Worm (Caenorhabditis elegans) whole organism, L4 larva: ENCODE results near the gene pqn-39.
A peak's percentile ranks its signal among the peaks of the same experiment; 100 is the strongest.

ENCODE experiments used
- F26F4.8 ChIP-seq: fragments of 200-800 bp; sonication (Bioruptor generic); conservative IDR thresholded peaks from 2 replicates; pipeline ENCODE4 v1.3.6; 2022; ENCODE audit warnings: missing genetic modification characterization, missing compliant biosample characterization
- F37D6.2 ChIP-seq: sonication (generic microtip); optimal IDR thresholded peaks from 2 replicates; lab custom pipeline; 2016; ENCODE audit warnings: mild to moderate bottlenecking, missing genetic modification characterization, missing compliant biosample characterization
- F44E2.7 ChIP-seq: fragments of 200-800 bp; sonication (Bioruptor generic); IDR thresholded peaks from 2 replicates; pipeline ENCODE4 v2.1.2; 2022; ENCODE audit warnings: missing genetic modification characterization, missing compliant biosample characterization
- T20F7.1 ChIP-seq: fragments of 200-800 bp; sonication (Bioruptor generic); optimal IDR thresholded peaks from 2 replicates; lab custom pipeline; 2018; ENCODE audit warnings: mild to moderate bottlenecking, missing genetic modification characterization, missing compliant biosample characterization
- Y5F2A.4 ChIP-seq: fragments of 200-800 bp; sonication (Bioruptor generic); optimal IDR thresholded peaks from 2 replicates; lab custom pipeline; 2018; ENCODE audit warnings: mild to moderate bottlenecking, missing genetic modification characterization, missing compliant biosample characterization
- aha-1 ChIP-seq: fragments of 150-350 bp; peaks from one replicate; lab custom pipeline; 2014; ENCODE audit warnings: missing biosample characterization, missing genetic modification characterization
- ama-1 ChIP-seq: fragments of 150-350 bp; optimal IDR thresholded peaks from 2 replicates; lab custom pipeline; 2014; ENCODE audit warnings: inconsistent platforms, mixed read lengths
- arid-1 ChIP-seq: fragments of 200-800 bp; sonication (Bioruptor generic); conservative IDR thresholded peaks from 2 replicates; pipeline ENCODE4 v1.3.6; 2022; ENCODE audit warnings: missing genetic modification reagents, missing genetic modification characterization, missing compliant biosample characterization
- ceh-20 ChIP-seq: fragments of 200-800 bp; sonication (Bioruptor generic); IDR thresholded peaks from 2 replicates; pipeline ENCODE4 v1.3.6; 2022; ENCODE audit warnings: missing genetic modification reagents, missing genetic modification characterization, missing compliant biosample characterization
- ceh-82 ChIP-seq: sonication (generic microtip); optimal IDR thresholded peaks from 2 replicates; lab custom pipeline; 2017; ENCODE audit warnings: missing biosample characterization, missing genetic modification characterization
- ctbp-1 ChIP-seq: fragments of 200-800 bp; sonication (Bioruptor generic); IDR thresholded peaks from 2 replicates; pipeline ENCODE4 v1.3.6; 2022; ENCODE audit warnings: missing genetic modification reagents, missing genetic modification characterization, missing compliant biosample characterization
- daf-16 ChIP-seq, 3 experiments: sonication (generic microtip); optimal IDR thresholded peaks; 2 replicates each; lab custom pipeline; 2016 to 2017; ENCODE audit warnings: missing genetic modification characterization in 3 of 3, missing genetic modification reagents in 3 of 3, mild to moderate bottlenecking in 2 of 3, missing compliant biosample characterization in 2 of 3, missing biosample characterization in 1 of 3, moderate library complexity in 1 of 3
- daf-19 ChIP-seq: fragments of 200-800 bp; sonication (Bioruptor generic); conservative IDR thresholded peaks from 2 replicates; pipeline ENCODE4 v1.3.6; 2022; ENCODE audit warnings: missing genetic modification characterization, missing compliant biosample characterization
- dmd-6 ChIP-seq: fragments of 200-800 bp; sonication (Bioruptor generic); IDR thresholded peaks from 2 replicates; pipeline ENCODE4 v1.3.6; 2022; ENCODE audit warnings: missing genetic modification reagents, missing genetic modification characterization, missing compliant biosample characterization
- dmd-8 ChIP-seq: fragments of 200-800 bp; sonication (Bioruptor generic); IDR thresholded peaks from 2 replicates; pipeline ENCODE4 v1.3.6; 2022; ENCODE audit warnings: missing genetic modification characterization, missing compliant biosample characterization
- duxl-1 ChIP-seq: sonication (generic microtip); optimal IDR thresholded peaks from 2 replicates; lab custom pipeline; 2016; ENCODE audit warnings: mild to moderate bottlenecking, missing genetic modification characterization, moderate library complexity, missing compliant biosample characterization; ENCODE audit not compliant: poor library complexity
- dve-1 ChIP-seq: sonication (generic microtip); optimal IDR thresholded peaks from 2 replicates; lab custom pipeline; 2017; ENCODE audit warnings: antibody characterized with exemption, mild to moderate bottlenecking, missing genetic modification characterization, missing compliant biosample characterization; ENCODE audit not compliant: insufficient read depth
- fkh-10 ChIP-seq: fragments of 150-350 bp; optimal IDR thresholded peaks from 2 replicates; lab custom pipeline; 2014; ENCODE audit warnings: missing biosample characterization, missing genetic modification reagents, missing genetic modification characterization
- hlh-11 ChIP-seq: fragments of 200-800 bp; sonication (Bioruptor generic); optimal IDR thresholded peaks from 2 replicates; lab custom pipeline; 2018; ENCODE audit warnings: mild to moderate bottlenecking, missing genetic modification characterization, missing compliant biosample characterization
- hmg-1.1 ChIP-seq: fragments of 200-800 bp; sonication (Bioruptor generic); IDR thresholded peaks from 2 replicates; pipeline ENCODE4 v1.3.6; 2022; ENCODE audit warnings: missing genetic modification reagents, missing genetic modification characterization, missing compliant biosample characterization
- jun-1 ChIP-seq: fragments of 150-350 bp; optimal IDR thresholded peaks from 2 replicates; lab custom pipeline; 2014; ENCODE audit warnings: missing biosample characterization, missing genetic modification reagents, missing genetic modification characterization
- lin-1 ChIP-seq: fragments of 200-800 bp; sonication (Bioruptor generic); IDR thresholded peaks from 2 replicates; pipeline ENCODE4 v1.3.6; 2022; ENCODE audit warnings: missing genetic modification reagents, missing genetic modification characterization, missing compliant biosample characterization
- lin-15B ChIP-seq: fragments of 150-350 bp; sonication (generic microtip); optimal IDR thresholded peaks from 3 replicates; lab custom pipeline; 2014; ENCODE audit warnings: missing biosample characterization, missing genetic modification characterization
- lin-38 ChIP-seq: fragments of 200-800 bp; sonication (Bioruptor generic); IDR thresholded peaks from 2 replicates; pipeline ENCODE4 v1.3.6; 2022; ENCODE audit warnings: missing genetic modification reagents, missing genetic modification characterization, missing compliant biosample characterization
- lir-3 ChIP-seq: sonication (generic microtip); optimal IDR thresholded peaks from 2 replicates; lab custom pipeline; 2016; ENCODE audit warnings: mild to moderate bottlenecking, missing genetic modification characterization, missing compliant biosample characterization
- lsy-2 ChIP-seq, 2 experiments: fragments of 150-350 bp in 1 of 2; sonication (generic microtip) in 1 of 2; optimal IDR thresholded peaks; 2 replicates each; lab custom pipeline; 2014 to 2017; ENCODE audit warnings: missing biosample characterization in 2 of 2, missing genetic modification characterization in 2 of 2
- mdl-1 ChIP-seq, 2 experiments: fragments of 150-350 bp in 1 of 2; sonication (generic microtip) in 1 of 2; optimal IDR thresholded peaks; 2 replicates each; lab custom pipeline; 2014 to 2017; ENCODE audit warnings: missing biosample characterization in 2 of 2, missing genetic modification characterization in 2 of 2
- mep-1 ChIP-seq: fragments of 150-350 bp; sonication (generic microtip); optimal IDR thresholded peaks from 3 replicates; lab custom pipeline; 2014; ENCODE audit warnings: missing biosample characterization, missing genetic modification characterization
- mes-2 ChIP-seq: sonication (generic microtip); optimal IDR thresholded peaks from 2 replicates; lab custom pipeline; 2016; ENCODE audit warnings: missing genotype, mild to moderate bottlenecking, missing genetic modification characterization, missing compliant biosample characterization; ENCODE audit not compliant: poor library complexity, severe bottlenecking
- nhr-11 ChIP-seq: fragments of 150-350 bp; optimal IDR thresholded peaks from 2 replicates; lab custom pipeline; 2014; ENCODE audit warnings: missing biosample characterization, missing genetic modification characterization
- nhr-237 ChIP-seq: sonication (generic microtip); optimal IDR thresholded peaks from 2 replicates; lab custom pipeline; 2017; ENCODE audit warnings: missing biosample characterization, missing genetic modification characterization
- nhr-42 ChIP-seq: fragments of 200-800 bp; sonication (Bioruptor generic); IDR thresholded peaks from 2 replicates; pipeline ENCODE4 v1.3.6; 2022; ENCODE audit warnings: missing genetic modification characterization, missing compliant biosample characterization
- nhr-76 ChIP-seq: fragments of 150-350 bp; optimal IDR thresholded peaks from 2 replicates; lab custom pipeline; 2014; ENCODE audit warnings: missing biosample characterization, missing genetic modification characterization
- php-3 ChIP-seq: fragments of 200-800 bp; sonication (Bioruptor generic); IDR thresholded peaks from 2 replicates; pipeline ENCODE4 v1.3.6; 2022; ENCODE audit warnings: missing genetic modification reagents, missing genetic modification characterization, missing compliant biosample characterization
- pqm-1 ChIP-seq: sonication (generic microtip); optimal IDR thresholded peaks from 2 replicates; lab custom pipeline; 2017; ENCODE audit warnings: missing biosample characterization, missing genetic modification characterization
- rbr-2 ChIP-seq: sonication (generic microtip); optimal IDR thresholded peaks from 2 replicates; lab custom pipeline; 2016; ENCODE audit warnings: missing genotype, missing genetic modification characterization, missing compliant biosample characterization
- sdz-12 ChIP-seq: fragments of 200-800 bp; sonication (Bioruptor generic); optimal IDR thresholded peaks from 2 replicates; lab custom pipeline; 2018; ENCODE audit warnings: mild to moderate bottlenecking, missing genetic modification characterization, missing compliant biosample characterization
- set-16 ChIP-seq: fragments of 200-800 bp; sonication (Bioruptor generic); IDR thresholded peaks from 2 replicates; pipeline ENCODE4 v1.3.6; 2022; ENCODE audit warnings: missing genetic modification reagents, missing genetic modification characterization, missing compliant biosample characterization
- snpc-1.2 ChIP-seq: fragments of 200-800 bp; sonication (Bioruptor generic); IDR thresholded peaks from 2 replicates; pipeline ENCODE4 v1.3.6; 2022; ENCODE audit warnings: missing genetic modification reagents, missing genetic modification characterization, missing compliant biosample characterization
- snpc-4 ChIP-seq: fragments of 150-350 bp; optimal IDR thresholded peaks from 2 replicates; lab custom pipeline; 2014; ENCODE audit warnings: missing biosample characterization, missing genetic modification characterization
- tra-1 ChIP-seq: fragments of 200-800 bp; sonication (Bioruptor generic); IDR thresholded peaks from 2 replicates; pipeline ENCODE4 v1.3.6; 2022; ENCODE audit warnings: missing genetic modification reagents, missing genetic modification characterization, missing compliant biosample characterization
- unc-130 ChIP-seq: sonication (generic microtip); optimal IDR thresholded peaks from 2 replicates; lab custom pipeline; 2016; ENCODE audit warnings: missing genetic modification reagents, missing genetic modification characterization, missing compliant biosample characterization
- unc-62 ChIP-seq, 3 experiments: fragments of 150-350 bp in 1 of 3; sonication (generic microtip); optimal IDR thresholded peaks in 2 of 3; peaks in 1 of 3; 1 replicate in 1 of 3; 2 replicates in 2 of 3; lab custom pipeline; 2014 to 2017; ENCODE audit warnings: missing biosample characterization in 3 of 3, missing genetic modification characterization in 3 of 3, missing genetic modification reagents in 3 of 3, missing genotype in 1 of 3
- vab-7 ChIP-seq: fragments of 200-800 bp; sonication (Bioruptor generic); IDR thresholded peaks from 2 replicates; pipeline ENCODE4 v1.3.6; 2022; ENCODE audit warnings: missing genetic modification reagents, missing genetic modification characterization, missing compliant biosample characterization
- zfp-2 ChIP-seq: sonication (generic microtip); optimal IDR thresholded peaks from 2 replicates; lab custom pipeline; 2016; ENCODE audit warnings: mild to moderate bottlenecking, missing genetic modification characterization, missing compliant biosample characterization
- zip-11 ChIP-seq: fragments of 200-800 bp; sonication (Bioruptor generic); IDR thresholded peaks from 2 replicates; pipeline ENCODE4 v1.3.6; 2022; ENCODE audit warnings: missing genetic modification characterization, missing compliant biosample characterization

The pqn-39 gene

ce11 chrX:13968292-13968691 is at the start of gene pqn-39:
Gene pqn-39 (minus strand): TSS chrX:13968676.
- TF ChIP-seq unc-62 (GFP tag; optimal IDR thresholded peaks at IDR 0.05 in 1 of 2; lab: Kevin White, UChicago), result peak in 1 of 2 experiments; percentile 91
- TF ChIP-seq unc-62 (tag; optimal IDR thresholded peaks at IDR 0.05; lab: Kevin White, UChicago), result no peak
- TF ChIP-seq zfp-2, result no peak
- TF ChIP-seq, all 104 proteins: peak for 1

- TF ChIP-seq mep-1 (tag; lab: Kevin White, UChicago) (peak; percentile 76), set-16 (GFP tag; lab: Robert Waterston, UW) (peak; percentile 38; the same call in 1 of the 2 replicates), hmg-1.1 (peak; percentile 83), unc-62 (GFP tag; optimal IDR thresholded peaks at IDR 0.05 in 1 of 2; lab: Kevin White, UChicago) (peak in 1 of 2 experiments; percentile 99), unc-62 (tag; optimal IDR thresholded peaks at IDR 0.05; lab: Kevin White, UChicago) (no peak), ctbp-1 (GFP tag; lab: Robert Waterston, UW) (peak; percentile 82), fkh-10 (GFP tag; lab: Kevin White, UChicago) (peak; percentile 33), mes-2 (peak; percentile 37), mdl-1 (tag; optimal IDR thresholded peaks at IDR 0.05; lab: Kevin White, UChicago) (peak in 1 of 2 experiments; percentile 31), rbr-2 (tag; lab: Kevin White, UChicago) (peak; percentile 65), lir-3 (tag; lab: Kevin White, UChicago) (no peak), nhr-11 (tag; lab: Kevin White, UChicago) (peak; percentile 64), aha-1 (peak; percentile 37), vab-7 (GFP tag; lab: Robert Waterston, UW) (0 out of 2 replicates have a peak, but pooled peaks have one; percentile 21), F37D6.2 (tag; lab: Kevin White, UChicago) (peak; percentile 71), dmd-6 (GFP tag; lab: Robert Waterston, UW) (0 out of 2 replicates have a peak, but pooled peaks have one; percentile 16), snpc-1.2 (GFP tag; lab: Robert Waterston, UW) (0 out of 2 replicates have a peak, but pooled peaks have one; percentile 18), hlh-11 (tag; lab: Kevin White, UChicago) (peak; percentile 61), nhr-76 (no peak), daf-16 (GFP tag; optimal IDR thresholded peaks at IDR 0.05; lab: Kevin White, UChicago) (peak in 1 of 2 experiments; percentile 53), daf-16 (tag; optimal IDR thresholded peaks at IDR 0.05; lab: Kevin White, UChicago) (no peak), zip-11 (GFP tag; lab: Robert Waterston, UW) (no peak), lin-38 (GFP tag; lab: Robert Waterston, UW) (no peak), lsy-2 (tag; optimal IDR thresholded peaks at IDR 0.05; lab: Kevin White, UChicago) (peak in 1 of 2 experiments; percentile 55), tra-1 (0 out of 2 replicates have a peak, but pooled peaks have one; percentile 56), ceh-20 (GFP tag; lab: Robert Waterston, UW) (0 out of 2 replicates have a peak, but pooled peaks have one; percentile 58), daf-19 (no peak)
- TF ChIP-seq, all 104 proteins: peak for 20
These were observed 48.2 kb upstream of the pqn-39 start for ce11 chrX:14016698-14017097.

ce11 chrX:14015808-14016207 is 47.3 kb upstream of the pqn-39 start:
- TF ChIP-seq sdz-12 (GFP tag; lab: Kevin White, UChicago), result peak; percentile 28
- peak; percentile 73 for TF ChIP-seq nhr-42
- TF ChIP-seq ama-1 (lab: Kevin White, UChicago), result no peak
- peak; percentile 77 for TF ChIP-seq dve-1 (tag; lab: Kevin White, UChicago)
- TF ChIP-seq Y5F2A.4 (GFP tag; lab: Kevin White, UChicago), result peak; percentile 68
- TF ChIP-seq dmd-8, result peak; percentile 91
- TF ChIP-seq T20F7.1, result peak; percentile 58
- no peak for TF ChIP-seq snpc-4
- no peak for TF ChIP-seq F26F4.8
- TF ChIP-seq mes-2, result peak; percentile 85
- peak; percentile 69 for TF ChIP-seq jun-1 (tag; lab: Kevin White, UChicago)
- no peak for TF ChIP-seq pqm-1 (tag; lab: Kevin White, UChicago)
- TF ChIP-seq F44E2.7 (GFP tag; lab: Robert Waterston, UW), result peak; percentile 87; the same call in 1 of the 2 replicates
- TF ChIP-seq ceh-82 (tag; lab: Kevin White, UChicago), result no peak
- peak; percentile 70 for TF ChIP-seq unc-130
- no peak for TF ChIP-seq lin-15B (tag; lab: Kevin White, UChicago)
- peak; percentile 64 for TF ChIP-seq arid-1
- peak; percentile 80 for TF ChIP-seq lin-1
- peak; percentile 74 for TF ChIP-seq duxl-1 (tag; lab: Kevin White, UChicago)
- TF ChIP-seq php-3 (GFP tag; lab: Robert Waterston, UW), result peak; percentile 81
- peak; percentile 92 for TF ChIP-seq vab-7 (GFP tag; lab: Robert Waterston, UW)
- TF ChIP-seq nhr-237 (tag; lab: Kevin White, UChicago), result no peak
